Worm (Caenorhabditis elegans) whole organism, late embryonic: ENCODE measurements around the gene fbxl-1.

Experiments
- C38D4.7 ChIP-seq: fragments of 200-800 bp; sonication (Bioruptor generic); optimal IDR thresholded peaks from 2 replicates; lab custom pipeline; 2018; ENCODE audit warnings: mild to moderate bottlenecking, missing genetic modification characterization, moderate library complexity, missing compliant biosample characterization
- Y22D7AL.16 ChIP-seq: sonication (generic microtip); optimal IDR thresholded peaks from 2 replicates; lab custom pipeline; 2016; ENCODE audit warnings: missing genetic modification characterization, missing compliant biosample characterization
- ahr-1 ChIP-seq: sonication (generic microtip); optimal IDR thresholded peaks from 2 replicates; lab custom pipeline; 2016; ENCODE audit warnings: missing genetic modification characterization, missing compliant biosample characterization
- ama-1 ChIP-seq: fragments of 150-350 bp; optimal IDR thresholded peaks from 2 replicates; lab custom pipeline; 2014
- ceh-14 ChIP-seq: sonication (generic microtip); optimal IDR thresholded peaks from 2 replicates; lab custom pipeline; 2016; ENCODE audit warnings: missing genotype, missing genetic modification characterization, missing compliant biosample characterization
- ceh-18 ChIP-seq: sonication (generic microtip); optimal IDR thresholded peaks from 2 replicates; lab custom pipeline; 2016; ENCODE audit warnings: missing genetic modification characterization, missing compliant biosample characterization
- ceh-2 ChIP-seq: sonication (generic microtip); optimal IDR thresholded peaks from 2 replicates; lab custom pipeline; 2016; ENCODE audit warnings: missing genotype, missing genetic modification characterization, missing compliant biosample characterization
- ceh-30 ChIP-seq: fragments of 150-350 bp; optimal IDR thresholded peaks from 2 replicates; lab custom pipeline; 2014; ENCODE audit warnings: missing biosample characterization, missing genetic modification characterization
- ceh-48 ChIP-seq: sonication (generic microtip); optimal IDR thresholded peaks from 2 replicates; lab custom pipeline; 2016; ENCODE audit warnings: missing genetic modification characterization, inconsistent platforms, missing compliant biosample characterization
- ceh-6 ChIP-seq: fragments of 200-800 bp; sonication (Bioruptor generic); optimal IDR thresholded peaks from 2 replicates; lab custom pipeline; 2018; ENCODE audit warnings: mild to moderate bottlenecking, missing genetic modification characterization, missing compliant biosample characterization
- ceh-9 ChIP-seq: sonication (generic microtip); optimal IDR thresholded peaks from 2 replicates; lab custom pipeline; 2016; ENCODE audit warnings: mild to moderate bottlenecking, missing genetic modification characterization, inconsistent platforms, missing compliant biosample characterization
- dmd-4 ChIP-seq: sonication (generic microtip); optimal IDR thresholded peaks from 2 replicates; lab custom pipeline; 2016; ENCODE audit warnings: borderline replicate concordance, missing genetic modification characterization, missing compliant biosample characterization
- dve-1 ChIP-seq: sonication (generic microtip); optimal IDR thresholded peaks from 2 replicates; lab custom pipeline; 2017; ENCODE audit warnings: antibody characterized with exemption, mild to moderate bottlenecking, missing genetic modification characterization, missing compliant biosample characterization
- elt-2 ChIP-seq: sonication (generic microtip); optimal IDR thresholded peaks from 2 replicates; lab custom pipeline; 2016; ENCODE audit warnings: missing genetic modification reagents, missing genetic modification characterization, missing compliant biosample characterization
- eyg-1 ChIP-seq: sonication (generic microtip); optimal IDR thresholded peaks from 2 replicates; lab custom pipeline; 2016; ENCODE audit warnings: missing genotype, missing genetic modification characterization, missing compliant biosample characterization
- fax-1 ChIP-seq: sonication (generic microtip); optimal IDR thresholded peaks from 2 replicates; lab custom pipeline; 2016; ENCODE audit warnings: missing genotype, missing genetic modification characterization, missing compliant biosample characterization
- fkh-6 ChIP-seq: sonication (generic microtip); optimal IDR thresholded peaks from 2 replicates; lab custom pipeline; 2016; ENCODE audit warnings: missing genetic modification characterization, missing compliant biosample characterization
- gmeb-2 ChIP-seq: sonication (generic microtip); optimal IDR thresholded peaks from 2 replicates; lab custom pipeline; 2016; ENCODE audit warnings: missing genetic modification characterization, inconsistent platforms, missing compliant biosample characterization
- hlh-15 ChIP-seq: sonication (generic microtip); optimal IDR thresholded peaks from 2 replicates; lab custom pipeline; 2016; ENCODE audit warnings: missing genetic modification characterization, missing compliant biosample characterization
- hlh-6 ChIP-seq: sonication (generic microtip); optimal IDR thresholded peaks from 2 replicates; lab custom pipeline; 2016; ENCODE audit warnings: missing genotype, missing genetic modification characterization, missing compliant biosample characterization
- lim-6 ChIP-seq: sonication (generic microtip); optimal IDR thresholded peaks from 2 replicates; lab custom pipeline; 2016; ENCODE audit warnings: missing genetic modification characterization, missing compliant biosample characterization
- lin-11 ChIP-seq: fragments of 200-800 bp; sonication (Bioruptor generic); optimal IDR thresholded peaks from 2 replicates; lab custom pipeline; 2018; ENCODE audit warnings: mild to moderate bottlenecking, missing genetic modification characterization, missing compliant biosample characterization
- odd-2 ChIP-seq: sonication (generic microtip); optimal IDR thresholded peaks from 2 replicates; lab custom pipeline; 2017; ENCODE audit warnings: antibody characterized with exemption, mild to moderate bottlenecking, missing genetic modification characterization, missing compliant biosample characterization
- pag-3 ChIP-seq: sonication (generic microtip); optimal IDR thresholded peaks from 2 replicates; lab custom pipeline; 2016; ENCODE audit warnings: missing compliant biosample characterization, missing genetic modification characterization, borderline replicate concordance
- pqm-1 ChIP-seq: sonication (generic microtip); optimal IDR thresholded peaks from 2 replicates; lab custom pipeline; 2016; ENCODE audit warnings: missing genetic modification characterization, missing compliant biosample characterization
- pros-1 ChIP-seq: fragments of 150-350 bp; optimal IDR thresholded peaks from 2 replicates; lab custom pipeline; 2014; ENCODE audit warnings: missing biosample characterization, missing genetic modification reagents, missing genetic modification characterization
- ref-2 ChIP-seq: sonication (generic microtip); optimal IDR thresholded peaks from 2 replicates; lab custom pipeline; 2016; ENCODE audit warnings: missing genetic modification characterization, missing compliant biosample characterization
- tbx-7 ChIP-seq: sonication (generic microtip); optimal IDR thresholded peaks from 2 replicates; lab custom pipeline; 2016; ENCODE audit warnings: missing genotype, missing genetic modification characterization, missing compliant biosample characterization
- unc-3 ChIP-seq, 2 experiments: fragments of 200-800 bp in 1 of 2; sonication (Bioruptor generic) in 1 of 2; sonication (generic microtip) in 1 of 2; conservative IDR thresholded peaks in 1 of 2; optimal IDR thresholded peaks in 1 of 2; 2 replicates each; pipeline versions ENCODE4 v1.3.6 to Lab custom; 2016 to 2022; ENCODE audit warnings: missing compliant biosample characterization in 2 of 2, missing genetic modification characterization in 2 of 2, missing genetic modification reagents in 1 of 2
- unc-42 ChIP-seq: sonication (generic microtip); optimal IDR thresholded peaks from 2 replicates; lab custom pipeline; 2016; ENCODE audit warnings: missing genotype, missing genetic modification characterization, missing compliant biosample characterization
- unc-55 ChIP-seq: sonication (generic microtip); optimal IDR thresholded peaks from 2 replicates; lab custom pipeline; 2017; ENCODE audit warnings: missing biosample characterization, missing genetic modification reagents, missing genetic modification characterization
- ztf-16 ChIP-seq: sonication (generic microtip); optimal IDR thresholded peaks from 2 replicates; lab custom pipeline; 2017; ENCODE audit warnings: missing genetic modification characterization, missing compliant biosample characterization

Gene fbxl-1

ce11 chrIII:8263377-8263776, 35.7 kb downstream of the fbxl-1 start, which contains the start of gene col-91:
Gene col-91 (minus strand): TSS chrIII:8263664.
- TF ChIP-seq unc-42 (tag; lab: Kevin White, UChicago) (no peak), ref-2 (tag; lab: Kevin White, UChicago) (no peak), ceh-9 (tag; lab: Kevin White, UChicago) (no peak), elt-2 (tag; lab: Kevin White, UChicago) (no peak), ceh-30 (tag; lab: Kevin White, UChicago) (no peak), pros-1 (no peak)
- TF ChIP-seq, all 69 proteins: peak for 0

ce11 chrIII:8265753-8266152, 38.1 kb downstream of the fbxl-1 start, which contains the start of gene mrps-9:
Gene mrps-9 (plus strand): TSS chrIII:8266062.
- TF ChIP-seq ceh-14 (peak; percentile 35), pqm-1 (tag; lab: Kevin White, UChicago) (no peak), pros-1 (no peak), ceh-2 (tag; lab: Kevin White, UChicago) (no peak), ceh-18 (no peak)

ce11 chrIII:8268296-8268695, 40.7 kb downstream of the fbxl-1 start, which contains the start of the genes F09G8.7 and crn-7:
Gene F09G8.7 (minus strand): TSS chrIII:8268355.
Gene crn-7 (plus strand): TSS chrIII:8268531.
- TF ChIP-seq hlh-6 (no peak), unc-55 (GFP tag; lab: Kevin White, UChicago) (no peak), ceh-9 (tag; lab: Kevin White, UChicago) (no peak), unc-3 (GFP tag; conservative IDR thresholded peaks at IDR 0.05; lab: Robert Waterston, UW) (no peak), unc-3 (tag; optimal IDR thresholded peaks at IDR 0.05; lab: Kevin White, UChicago) (no peak), C38D4.7 (GFP tag; lab: Kevin White, UChicago) (no peak), lim-6 (tag; lab: Kevin White, UChicago) (no peak), ceh-48 (tag; lab: Kevin White, UChicago) (no peak), eyg-1 (tag; lab: Kevin White, UChicago) (no peak), ama-1 (lab: Kevin White, UChicago) (no peak), dmd-4 (tag; lab: Kevin White, UChicago) (no peak), fkh-6 (no peak), odd-2 (tag; lab: Kevin White, UChicago) (no peak), ceh-2 (tag; lab: Kevin White, UChicago) (no peak), ref-2 (tag; lab: Kevin White, UChicago) (no peak), dve-1 (tag; lab: Kevin White, UChicago) (no peak), ztf-16 (tag; lab: Kevin White, UChicago) (no peak)

ce11 chrIII:8271676-8272225, 44.1 kb downstream of the fbxl-1 start, which contains the start of the genes mps-4 and F09G8.10:
Gene mps-4 (minus strand): TSS chrIII:8271776.
Gene F09G8.10 (minus strand): TSS chrIII:8272175.
- no peak for TF ChIP-seq ahr-1
- TF ChIP-seq lin-11 (tag; lab: Kevin White, UChicago): no peak
- TF ChIP-seq pag-3 (tag; lab: Kevin White, UChicago): no peak
- TF ChIP-seq hlh-15 (tag; lab: Kevin White, UChicago): no peak
- no peak for TF ChIP-seq dmd-4 (tag; lab: Kevin White, UChicago)
- no peak for TF ChIP-seq ceh-48 (tag; lab: Kevin White, UChicago)
- no peak for TF ChIP-seq lim-6 (tag; lab: Kevin White, UChicago)

DNA sequence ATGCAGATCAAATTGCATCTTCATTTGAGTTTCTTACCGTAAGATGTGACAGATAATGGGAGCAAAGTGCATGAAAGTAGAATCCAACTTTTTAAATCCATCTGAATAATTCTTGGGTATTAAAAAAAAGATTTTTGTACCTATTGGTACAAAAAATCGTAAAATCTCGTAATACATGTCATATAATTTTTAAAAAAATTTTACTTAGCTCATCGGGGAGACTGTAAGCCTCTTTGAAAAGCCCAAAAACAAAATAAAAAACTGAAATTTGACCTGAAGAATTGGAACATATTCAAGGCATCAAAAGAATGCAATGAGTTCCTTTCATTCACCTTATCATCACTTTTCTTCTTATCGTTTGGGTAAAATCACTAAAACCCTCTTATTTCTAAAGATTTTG, 48.2 kb downstream of the fbxl-1 start, which contains the start of gene clec-160:
Gene clec-160, minus strand, starts transcription at position 101 of the 400 bp plus-strand sequence.
- TF ChIP-seq fax-1 (no peak), ceh-6 (no peak), Y22D7AL.16 (no peak), gmeb-2 (tag; lab: Kevin White, UChicago) (no peak), pros-1 (no peak), ceh-18 (no peak), tbx-7 (tag; lab: Kevin White, UChicago) (no peak)
